Worm (Caenorhabditis elegans) whole organism, L4 larva: Measurements from ENCODE around the gene T05C7.5.

Source experiments
- Y105C5A.15 ChIP-seq: fragments of 200-800 bp; sonication (Bioruptor generic); IDR thresholded peaks from 2 replicates; pipeline ENCODE4 v1.3.6; 2022; ENCODE audit warnings: missing genetic modification characterization, missing compliant biosample characterization
- Y48G9A.11 ChIP-seq: fragments of 200-800 bp; sonication (Bioruptor generic); IDR thresholded peaks from 2 replicates; pipeline ENCODE4 v1.3.6; 2022; ENCODE audit warnings: missing genetic modification reagents, missing genetic modification characterization, missing compliant biosample characterization
- aha-1 ChIP-seq: fragments of 150-350 bp; peaks from one replicate; lab custom pipeline; 2014; ENCODE audit warnings: missing biosample characterization, missing genetic modification characterization
- aly-2 ChIP-seq: sonication (generic microtip); optimal IDR thresholded peaks from 2 replicates; lab custom pipeline; 2018; ENCODE audit warnings: missing biosample characterization, missing genetic modification characterization
- ama-1 ChIP-seq: fragments of 150-350 bp; optimal IDR thresholded peaks from 2 replicates; lab custom pipeline; 2014; ENCODE audit warnings: inconsistent platforms, mixed read lengths
- arid-1 ChIP-seq: fragments of 200-800 bp; sonication (Bioruptor generic); conservative IDR thresholded peaks from 2 replicates; pipeline ENCODE4 v1.3.6; 2022; ENCODE audit warnings: missing genetic modification reagents, missing genetic modification characterization, missing compliant biosample characterization
- ceh-20 ChIP-seq: fragments of 200-800 bp; sonication (Bioruptor generic); IDR thresholded peaks from 2 replicates; pipeline ENCODE4 v1.3.6; 2022; ENCODE audit warnings: missing genetic modification reagents, missing genetic modification characterization, missing compliant biosample characterization
- ceh-62 ChIP-seq: sonication (generic microtip); optimal IDR thresholded peaks from 2 replicates; lab custom pipeline; 2017; ENCODE audit warnings: missing biosample characterization, missing genetic modification characterization
- ces-1 ChIP-seq: fragments of 150-350 bp; sonication (generic microtip); optimal IDR thresholded peaks from 4 replicates; lab custom pipeline; 2014; ENCODE audit warnings: missing biosample characterization, missing genetic modification reagents, missing genetic modification characterization
- ctbp-1 ChIP-seq: fragments of 200-800 bp; sonication (Bioruptor generic); IDR thresholded peaks from 2 replicates; pipeline ENCODE4 v1.3.6; 2022; ENCODE audit warnings: missing genetic modification reagents, missing genetic modification characterization, missing compliant biosample characterization
- daf-16 ChIP-seq, 3 experiments: sonication (generic microtip); optimal IDR thresholded peaks; 2 replicates each; lab custom pipeline; 2016 to 2017; ENCODE audit warnings: missing genetic modification characterization in 3 of 3, missing genetic modification reagents in 3 of 3, mild to moderate bottlenecking in 2 of 3, missing compliant biosample characterization in 2 of 3, missing biosample characterization in 1 of 3, moderate library complexity in 1 of 3
- dmd-9 ChIP-seq: fragments of 200-800 bp; sonication (Bioruptor generic); IDR thresholded peaks from 2 replicates; pipeline ENCODE4 v1.3.6; 2022; ENCODE audit warnings: missing genetic modification reagents, missing genetic modification characterization, missing compliant biosample characterization
- egl-43 ChIP-seq: fragments of 200-800 bp; sonication (Bioruptor generic); IDR thresholded peaks from 2 replicates; pipeline ENCODE4 v1.3.6; 2022; ENCODE audit warnings: missing genetic modification reagents, missing genetic modification characterization, missing compliant biosample characterization
- fos-1 ChIP-seq: fragments of 150-350 bp; optimal IDR thresholded peaks from 2 replicates; lab custom pipeline; 2014; ENCODE audit warnings: missing biosample characterization, missing genetic modification characterization
- gei-8 ChIP-seq: fragments of 200-800 bp; sonication (Bioruptor generic); optimal IDR thresholded peaks from 2 replicates; lab custom pipeline; 2018; ENCODE audit warnings: mild to moderate bottlenecking, missing genetic modification characterization, missing compliant biosample characterization
- hlh-30 ChIP-seq: sonication (generic microtip); optimal IDR thresholded peaks from 2 replicates; lab custom pipeline; 2017; ENCODE audit warnings: antibody characterized with exemption, mild to moderate bottlenecking, missing genetic modification characterization, missing compliant biosample characterization; ENCODE audit not compliant: insufficient read depth
- hmg-1.1 ChIP-seq: fragments of 200-800 bp; sonication (Bioruptor generic); IDR thresholded peaks from 2 replicates; pipeline ENCODE4 v1.3.6; 2022; ENCODE audit warnings: missing genetic modification reagents, missing genetic modification characterization, missing compliant biosample characterization
- madf-5 ChIP-seq, 2 experiments: fragments of 200-800 bp; sonication (Bioruptor generic); IDR thresholded peaks; 2 replicates each; pipeline ENCODE4 v1.3.6; 2022; ENCODE audit warnings: missing compliant biosample characterization in 2 of 2, missing genetic modification characterization in 2 of 2
- madf-9 ChIP-seq: fragments of 200-800 bp; sonication (Bioruptor generic); conservative IDR thresholded peaks from 2 replicates; pipeline ENCODE4 v1.3.6; 2022; ENCODE audit warnings: missing genetic modification reagents, missing genetic modification characterization, missing compliant biosample characterization
- mdl-1 ChIP-seq, 2 experiments: fragments of 150-350 bp in 1 of 2; sonication (generic microtip) in 1 of 2; optimal IDR thresholded peaks; 2 replicates each; lab custom pipeline; 2014 to 2017; ENCODE audit warnings: missing biosample characterization in 2 of 2, missing genetic modification characterization in 2 of 2
- mep-1 ChIP-seq: fragments of 150-350 bp; sonication (generic microtip); optimal IDR thresholded peaks from 3 replicates; lab custom pipeline; 2014; ENCODE audit warnings: missing biosample characterization, missing genetic modification characterization
- nhr-10 ChIP-seq: fragments of 150-350 bp; optimal IDR thresholded peaks from 2 replicates; lab custom pipeline; 2014; ENCODE audit warnings: missing biosample characterization, missing genetic modification characterization
- nhr-102 ChIP-seq: sonication (generic microtip); optimal IDR thresholded peaks from 2 replicates; lab custom pipeline; 2016; ENCODE audit warnings: mild to moderate bottlenecking, missing genetic modification characterization, moderate library complexity, missing compliant biosample characterization
- nhr-111 ChIP-seq: fragments of 200-800 bp; sonication (Bioruptor generic); optimal IDR thresholded peaks from 2 replicates; lab custom pipeline; 2018; ENCODE audit warnings: mild to moderate bottlenecking, missing genetic modification characterization, missing compliant biosample characterization
- nhr-237 ChIP-seq: sonication (generic microtip); optimal IDR thresholded peaks from 2 replicates; lab custom pipeline; 2017; ENCODE audit warnings: missing biosample characterization, missing genetic modification characterization
- nhr-25 ChIP-seq: sonication (generic microtip); optimal IDR thresholded peaks from 2 replicates; lab custom pipeline; 2017; ENCODE audit warnings: missing genetic modification characterization, mild to moderate bottlenecking, missing compliant biosample characterization, antibody characterized with exemption, moderate library complexity, borderline replicate concordance; ENCODE audit not compliant: insufficient read depth
- nhr-28 ChIP-seq: fragments of 150-350 bp; optimal IDR thresholded peaks from 2 replicates; lab custom pipeline; 2014; ENCODE audit warnings: missing biosample characterization, missing genetic modification characterization
- nhr-41 ChIP-seq: fragments of 200-800 bp; sonication (Bioruptor generic); IDR thresholded peaks from 2 replicates; pipeline ENCODE4 v1.3.6; 2022; ENCODE audit warnings: missing genetic modification reagents, missing genetic modification characterization, missing compliant biosample characterization
- nhr-76 ChIP-seq: fragments of 150-350 bp; optimal IDR thresholded peaks from 2 replicates; lab custom pipeline; 2014; ENCODE audit warnings: missing biosample characterization, missing genetic modification characterization
- rbr-2 ChIP-seq: sonication (generic microtip); optimal IDR thresholded peaks from 2 replicates; lab custom pipeline; 2016; ENCODE audit warnings: missing genotype, missing genetic modification characterization, missing compliant biosample characterization
- set-16 ChIP-seq: fragments of 200-800 bp; sonication (Bioruptor generic); IDR thresholded peaks from 2 replicates; pipeline ENCODE4 v1.3.6; 2022; ENCODE audit warnings: missing genetic modification reagents, missing genetic modification characterization, missing compliant biosample characterization
- skn-1 ChIP-seq: fragments of 150-350 bp; optimal IDR thresholded peaks from 2 replicates; lab custom pipeline; 2014; ENCODE audit warnings: missing biosample characterization, missing genetic modification characterization
- snpc-4 ChIP-seq: fragments of 150-350 bp; optimal IDR thresholded peaks from 2 replicates; lab custom pipeline; 2014; ENCODE audit warnings: missing biosample characterization, missing genetic modification characterization
- spr-1 ChIP-seq: sonication (generic microtip); optimal IDR thresholded peaks from 2 replicates; lab custom pipeline; 2016; ENCODE audit warnings: mild to moderate bottlenecking, missing genetic modification characterization, missing compliant biosample characterization
- unc-62 ChIP-seq, 3 experiments: fragments of 150-350 bp in 1 of 3; sonication (generic microtip); optimal IDR thresholded peaks in 2 of 3; peaks in 1 of 3; 1 replicate in 1 of 3; 2 replicates in 2 of 3; lab custom pipeline; 2014 to 2017; ENCODE audit warnings: missing biosample characterization in 3 of 3, missing genetic modification characterization in 3 of 3, missing genetic modification reagents in 3 of 3, missing genotype in 1 of 3
- zip-11 ChIP-seq: fragments of 200-800 bp; sonication (Bioruptor generic); IDR thresholded peaks from 2 replicates; pipeline ENCODE4 v1.3.6; 2022; ENCODE audit warnings: missing genetic modification characterization, missing compliant biosample characterization
- ztf-11 ChIP-seq: fragments of 150-350 bp; optimal IDR thresholded peaks from 2 replicates; lab custom pipeline; 2014; ENCODE audit warnings: missing biosample characterization, missing genetic modification characterization

The T05C7.5 gene

DNA sequence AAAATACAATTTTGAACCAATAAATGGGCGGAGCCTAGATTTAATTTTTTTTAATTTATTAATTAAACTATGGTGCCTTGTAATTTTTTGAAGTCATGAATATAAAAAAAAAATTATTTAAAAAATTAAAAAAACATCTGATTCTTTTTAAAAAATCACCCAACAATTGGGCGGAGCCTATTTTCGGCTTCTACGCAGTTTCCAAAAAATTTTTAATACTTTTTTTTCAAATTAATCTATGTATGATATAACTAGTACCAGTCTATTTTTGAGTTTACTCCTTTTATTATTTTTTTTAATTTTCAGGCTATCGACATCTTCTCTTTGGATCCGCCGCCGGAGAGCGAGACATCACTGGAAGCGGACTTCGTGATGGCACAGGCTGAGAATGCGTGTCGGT is 33.0 kb upstream of the T05C7.5 start, which contains the start of gene tpa-1:
TSS of gene tpa-1 (plus strand) at position 301 of the 400 bp plus-strand sequence.
- TF ChIP-seq ztf-11 (tag; lab: Kevin White, UChicago) = no peak
- no peak for TF ChIP-seq madf-9 (GFP tag; lab: Robert Waterston, UW)
- no peak for TF ChIP-seq madf-5 (GFP tag; IDR thresholded peaks at IDR 0.05; lab: Robert Waterston, UW)
- TF ChIP-seq mdl-1 (tag; optimal IDR thresholded peaks at IDR 0.05; lab: Kevin White, UChicago) = no peak

DNA sequence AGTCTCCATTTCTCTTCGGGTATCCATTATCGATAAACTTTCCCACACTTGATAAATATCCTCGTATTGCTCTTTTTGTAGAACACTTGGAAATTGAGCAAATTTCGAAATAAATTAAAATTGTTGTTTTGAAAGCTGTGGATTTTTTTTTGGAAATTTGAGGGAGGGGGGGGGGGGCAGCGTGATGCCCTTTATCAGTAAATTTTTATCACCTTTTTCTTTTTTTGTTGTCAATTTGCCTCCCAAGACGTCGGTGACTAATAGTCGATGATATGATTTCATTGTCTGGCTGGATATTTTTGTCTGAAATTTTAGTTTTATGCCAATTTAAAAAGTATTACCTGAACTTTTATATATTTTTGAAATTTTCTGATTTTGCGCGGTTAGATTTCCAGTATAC is 31.3 kb upstream of the T05C7.5 start, which contains the start of gene scl-23:
TSS of gene scl-23 (minus strand) at position 101 of the 400 bp plus-strand sequence.
- no peak for TF ChIP-seq rbr-2 (tag; lab: Kevin White, UChicago)

DNA sequence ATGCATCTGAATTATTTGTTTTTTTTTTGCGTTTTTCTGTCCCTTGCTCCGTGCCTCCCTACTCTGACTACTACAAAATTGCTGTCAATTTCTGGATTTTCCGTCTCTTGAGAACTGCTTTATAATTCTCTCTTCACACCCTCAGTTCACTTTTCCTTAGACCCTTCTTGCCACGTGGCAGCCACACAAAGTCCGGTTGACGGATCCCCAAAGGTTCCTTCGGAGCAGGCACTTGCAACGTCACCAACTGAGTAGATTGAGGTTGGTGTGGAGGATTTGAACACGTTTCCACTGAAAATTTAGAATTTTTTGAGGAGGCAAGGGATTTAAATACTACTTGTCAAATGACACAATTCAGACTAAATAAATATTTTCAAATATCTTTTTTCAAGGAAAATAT is 28.0 kb upstream of the T05C7.5 start:
- TF ChIP-seq Y48G9A.11 (GFP tag; lab: Robert Waterston, UW) (no peak), aly-2 (tag; lab: Kevin White, UChicago) (no peak), snpc-4 (tag; lab: Kevin White, UChicago) (no peak), daf-16 (GFP tag; optimal IDR thresholded peaks at IDR 0.05; lab: Kevin White, UChicago) (no peak), daf-16 (tag; optimal IDR thresholded peaks at IDR 0.05; lab: Kevin White, UChicago) (no peak), ces-1 (GFP tag; lab: Kevin White, UChicago) (no peak), egl-43 (GFP tag; lab: Robert Waterston, UW) (no peak), unc-62 (GFP tag; optimal IDR thresholded peaks at IDR 0.05 in 1 of 2; lab: Kevin White, UChicago) (no peak), unc-62 (tag; optimal IDR thresholded peaks at IDR 0.05; lab: Kevin White, UChicago) (no peak)

DNA sequence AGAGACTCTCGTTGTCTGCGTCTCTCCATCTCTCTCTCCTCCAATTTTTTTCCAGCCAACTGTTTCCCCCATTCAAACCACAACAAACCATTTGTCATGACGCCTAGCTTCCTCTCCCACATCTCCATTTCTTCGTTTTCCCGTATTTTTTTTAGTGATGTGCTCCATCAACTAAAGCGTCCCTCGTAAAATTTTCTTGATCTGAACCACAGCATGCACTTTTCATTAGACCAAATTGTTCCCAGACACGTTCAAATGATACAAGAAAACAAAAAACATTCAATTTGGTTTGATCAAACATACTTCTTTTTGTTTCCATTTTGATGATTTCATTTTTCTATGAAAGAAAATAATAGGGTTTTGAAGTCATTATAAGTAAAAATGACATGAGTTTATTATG is 23.6 kb upstream of the T05C7.5 start:
- no peak for TF ChIP-seq skn-1 (tag; lab: Kevin White, UChicago)
- TF ChIP-seq, all 104 proteins: peak for 0

DNA sequence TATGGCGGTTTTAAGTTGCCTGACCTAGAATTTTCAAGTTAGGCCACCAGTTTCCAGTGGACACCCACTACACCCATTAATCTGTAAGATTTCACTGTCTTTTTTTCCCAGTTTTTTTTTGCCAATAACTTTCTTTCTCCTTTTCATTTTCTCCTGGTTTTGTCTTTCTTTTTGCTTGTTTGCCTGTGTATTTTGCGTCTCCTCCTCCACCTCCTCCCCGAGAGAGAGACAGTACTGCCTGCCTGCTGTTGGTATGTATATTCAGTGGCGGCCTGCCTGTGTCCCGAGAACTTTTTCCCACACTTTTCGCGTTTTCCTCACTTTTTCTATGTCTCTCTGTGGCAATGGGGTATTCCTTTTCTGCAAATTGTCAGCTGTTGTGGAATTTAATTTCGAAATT is 22.7 kb upstream of the T05C7.5 start:
- TF ChIP-seq nhr-25 (tag; lab: Kevin White, UChicago) (no peak), aha-1 (tag; lab: Kevin White, UChicago) (peak; percentile 60), dmd-9 (GFP tag; lab: Robert Waterston, UW) (no peak)

DNA sequence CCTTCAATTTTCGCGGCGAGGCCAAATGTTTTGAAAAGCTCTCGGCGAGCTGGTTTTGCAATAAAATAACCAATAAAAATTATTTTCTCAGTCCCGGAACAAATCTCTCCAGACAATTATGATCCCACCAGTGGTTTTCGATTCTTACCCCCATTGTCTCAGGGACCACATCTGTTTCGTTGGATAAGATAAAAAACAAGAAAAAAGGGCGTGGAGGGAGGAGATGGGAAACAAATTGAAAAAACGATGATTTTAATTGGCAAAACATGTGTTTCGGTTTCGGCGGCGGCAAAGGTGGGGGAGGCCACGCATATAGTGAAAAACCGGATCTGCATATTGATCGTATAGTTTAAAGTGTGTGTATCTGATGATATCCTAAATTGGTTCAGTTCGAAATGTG is 22.2 kb upstream of the T05C7.5 start:
- TF ChIP-seq mep-1 (tag; lab: Kevin White, UChicago) (no peak), aha-1 (tag; lab: Kevin White, UChicago) (peak; percentile 9)

DNA sequence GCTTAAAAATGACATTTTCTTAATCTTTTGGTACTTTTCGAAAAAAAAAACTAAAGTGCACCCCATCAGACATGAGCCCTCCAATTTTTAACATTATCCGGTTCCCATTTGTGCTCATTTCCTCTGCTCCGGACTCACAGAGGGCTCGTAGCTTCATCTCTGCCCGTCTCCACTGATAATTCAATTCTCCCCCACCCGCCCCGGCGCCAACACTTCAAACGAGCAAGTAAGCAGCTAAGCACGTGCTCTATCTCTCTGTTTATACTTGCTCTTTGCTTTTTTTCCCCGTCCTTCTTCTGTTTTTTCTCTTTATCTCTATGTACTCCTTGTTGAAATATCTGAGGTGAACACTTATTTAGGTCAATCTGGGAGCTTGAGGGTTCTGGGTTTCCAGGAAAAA is 20.5 kb upstream of the T05C7.5 start, which contains the start of gene T05C7.9:
TSS of gene T05C7.9 (plus strand) at position 72 of the 400 bp plus-strand sequence.
- TF ChIP-seq spr-1 (tag; lab: Kevin White, UChicago) (no peak), aha-1 (tag; lab: Kevin White, UChicago) (peak; percentile 49), egl-43 (GFP tag; lab: Robert Waterston, UW) (no peak), ctbp-1 (GFP tag; lab: Robert Waterston, UW) (peak; percentile 45; the same call in 1 of the 2 replicates), zip-11 (GFP tag; lab: Robert Waterston, UW) (no peak), ama-1 (lab: Kevin White, UChicago) (no peak), mdl-1 (tag; optimal IDR thresholded peaks at IDR 0.05; lab: Kevin White, UChicago) (peak in 1 of 2 experiments; percentile 19), ceh-20 (GFP tag; lab: Robert Waterston, UW) (no peak), nhr-25 (tag; lab: Kevin White, UChicago) (no peak), mep-1 (tag; lab: Kevin White, UChicago) (no peak), set-16 (GFP tag; lab: Robert Waterston, UW) (no peak), daf-16 (GFP tag; optimal IDR thresholded peaks at IDR 0.05; lab: Kevin White, UChicago) (no peak), daf-16 (tag; optimal IDR thresholded peaks at IDR 0.05; lab: Kevin White, UChicago) (no peak), nhr-28 (tag; lab: Kevin White, UChicago) (no peak), ceh-62 (tag; lab: Kevin White, UChicago) (no peak), arid-1 (GFP tag; lab: Robert Waterston, UW) (no peak), gei-8 (no peak), nhr-10 (tag; lab: Kevin White, UChicago) (no peak), skn-1 (tag; lab: Kevin White, UChicago) (no peak), nhr-111 (GFP tag; lab: Kevin White, UChicago) (no peak), nhr-76 (no peak), Y105C5A.15 (GFP tag; lab: Robert Waterston, UW) (no peak), madf-9 (GFP tag; lab: Robert Waterston, UW) (no peak), nhr-41 (GFP tag; lab: Robert Waterston, UW) (no peak), fos-1 (no peak), hlh-30 (tag; lab: Kevin White, UChicago) (peak; percentile 58), nhr-102 (no peak), nhr-237 (tag; lab: Kevin White, UChicago) (no peak), hmg-1.1 (GFP tag; lab: Robert Waterston, UW) (0 out of 2 replicates have a peak, but pooled peaks have one; percentile 27), snpc-4 (tag; lab: Kevin White, UChicago) (no peak)
